Fruit fly (Drosophila melanogaster) whole organism, embryonic: ENCODE data around the gene CG11470.

Experiments used
- Abd-B ChIP-seq: fragments of 200-800 bp; sonication (Bioruptor generic); optimal IDR thresholded peaks from 2 replicates; lab custom pipeline; 2018; ENCODE audit warnings: missing biosample characterization, mild to moderate bottlenecking, missing genetic modification characterization, moderate library complexity
- Aef1 ChIP-seq: fragments of 200-800 bp; sonication (Bioruptor generic); IDR thresholded peaks from 3 replicates; pipeline ENCODE4 v1.3.6; 2022; ENCODE audit warnings: missing biosample characterization, missing genetic modification characterization
- Blimp-1 ChIP-seq: fragments of 200-800 bp; sonication (Bioruptor generic); optimal IDR thresholded peaks from 3 replicates; lab custom pipeline; 2018; ENCODE audit warnings: missing biosample characterization, missing genetic modification characterization, mild to moderate bottlenecking, moderate library complexity, missing genetic modification reagents
- CG10267 ChIP-seq: fragments of 200-800 bp; sonication (Bioruptor generic); optimal IDR thresholded peaks from 2 replicates; lab custom pipeline; 2018; ENCODE audit warnings: missing biosample characterization, mild to moderate bottlenecking, missing genetic modification characterization, moderate library complexity
- CG10979 ChIP-seq: fragments of 200-800 bp; sonication (Bioruptor generic); optimal IDR thresholded peaks from 2 replicates; lab custom pipeline; 2018; ENCODE audit warnings: missing biosample characterization, mild to moderate bottlenecking, missing genetic modification characterization, moderate library complexity
- CG11456 ChIP-seq: fragments of 200-800 bp; sonication (Bioruptor generic); IDR thresholded peaks from 3 replicates; pipeline ENCODE4 v1.3.6; 2022; ENCODE audit warnings: missing biosample characterization, missing genetic modification characterization
- CG14014 ChIP-seq: fragments of 200-800 bp; sonication (Bioruptor generic); IDR thresholded peaks from 2 replicates; pipeline ENCODE4 v1.3.6; 2022; ENCODE audit warnings: missing biosample characterization, missing genetic modification characterization
- CG14710 ChIP-seq: fragments of 200-800 bp; sonication (Bioruptor generic); optimal IDR thresholded peaks from 3 replicates; lab custom pipeline; 2019; ENCODE audit warnings: missing biosample characterization, mild to moderate bottlenecking, missing genetic modification characterization, moderate library complexity
- CG15696 ChIP-seq: fragments of 200-800 bp; sonication (Bioruptor generic); optimal IDR thresholded peaks from 2 replicates; lab custom pipeline; 2019; ENCODE audit warnings: missing biosample characterization, mild to moderate bottlenecking, missing genetic modification characterization, moderate library complexity
- CG1603 ChIP-seq: fragments of 200-800 bp; sonication (Bioruptor generic); optimal IDR thresholded peaks from 2 replicates; lab custom pipeline; 2019; ENCODE audit warnings: missing biosample characterization, mild to moderate bottlenecking, missing genetic modification characterization, moderate library complexity
- CG1647 ChIP-seq: fragments of 200-800 bp; sonication (Bioruptor generic); optimal IDR thresholded peaks from 3 replicates; lab custom pipeline; 2016; ENCODE audit warnings: missing biosample characterization, missing genetic modification characterization
- CG18262 ChIP-seq: fragments of 200-800 bp; optimal IDR thresholded peaks from 3 replicates; lab custom pipeline; 2019; ENCODE audit warnings: missing biosample characterization, mild to moderate bottlenecking, missing genetic modification characterization, moderate library complexity
- CG18599 ChIP-seq: fragments of 200-800 bp; sonication (Bioruptor generic); optimal IDR thresholded peaks from 3 replicates; lab custom pipeline; 2017; ENCODE audit warnings: missing biosample characterization, missing genetic modification characterization, mild to moderate bottlenecking, moderate library complexity, missing genetic modification reagents
- CG2202 ChIP-seq: fragments of 200-800 bp; sonication (Bioruptor generic); optimal IDR thresholded peaks from 2 replicates; lab custom pipeline; 2018; ENCODE audit warnings: missing biosample characterization, mild to moderate bottlenecking, missing genetic modification characterization
- CG2712 ChIP-seq: fragments of 200-800 bp; optimal IDR thresholded peaks from 3 replicates; lab custom pipeline; 2019; ENCODE audit warnings: missing biosample characterization, mild to moderate bottlenecking, missing genetic modification characterization, moderate library complexity
- CG30020 ChIP-seq: fragments of 200-800 bp; optimal IDR thresholded peaks from 2 replicates; lab custom pipeline; 2019; ENCODE audit warnings: missing biosample characterization, mild to moderate bottlenecking, missing genetic modification characterization, moderate library complexity
- CG30403 ChIP-seq: fragments of 200-800 bp; sonication (Bioruptor generic); optimal IDR thresholded peaks from 3 replicates; lab custom pipeline; 2016; ENCODE audit warnings: missing biosample characterization, missing genetic modification characterization
- CG33557 ChIP-seq: fragments of 200-800 bp; sonication (Bioruptor generic); optimal IDR thresholded peaks from 2 replicates; lab custom pipeline; 2019; ENCODE audit warnings: missing biosample characterization, mild to moderate bottlenecking, missing genetic modification characterization, moderate library complexity
- CG4707 ChIP-seq: fragments of 200-800 bp; sonication (Bioruptor generic); optimal IDR thresholded peaks from 2 replicates; lab custom pipeline; 2018; ENCODE audit warnings: missing biosample characterization, mild to moderate bottlenecking, missing genetic modification characterization, moderate library complexity
- CG7839 ChIP-seq: fragments of 200-800 bp; sonication (Bioruptor generic); optimal IDR thresholded peaks from 3 replicates; lab custom pipeline; 2018; ENCODE audit warnings: missing biosample characterization, mild to moderate bottlenecking, missing genetic modification characterization, moderate library complexity
- CG8388 ChIP-seq: fragments of 200-800 bp; sonication (Bioruptor generic); optimal IDR thresholded peaks from 2 replicates; lab custom pipeline; 2019; ENCODE audit warnings: missing biosample characterization, mild to moderate bottlenecking, missing genetic modification characterization, moderate library complexity
- CG8924 ChIP-seq: fragments of 200-800 bp; optimal IDR thresholded peaks from 3 replicates; lab custom pipeline; 2019; ENCODE audit warnings: missing biosample characterization, mild to moderate bottlenecking, missing genetic modification characterization, moderate library complexity
- CG9727 ChIP-seq: fragments of 200-800 bp; sonication (Bioruptor generic); optimal IDR thresholded peaks from 3 replicates; lab custom pipeline; 2017; ENCODE audit warnings: missing biosample characterization, mild to moderate bottlenecking, missing genetic modification characterization
- Chrac-16 ChIP-seq: fragments of 200-800 bp; sonication (Bioruptor generic); optimal IDR thresholded peaks from 3 replicates; lab custom pipeline; 2016; ENCODE audit warnings: missing biosample characterization, missing genetic modification characterization
- D ChIP-seq, 2 experiments: fragments of 200-800 bp in 1 of 2; fragments of >200 bp in 1 of 2; sonication (Bioruptor generic) in 1 of 2; optimal IDR thresholded peaks; 2 replicates in 1 of 2; 3 replicates in 1 of 2; lab custom pipeline; 2017; ENCODE audit warnings: mild to moderate bottlenecking in 1 of 2, missing biosample characterization in 1 of 2, missing genetic modification characterization in 1 of 2, missing genetic modification reagents in 1 of 2
- D19A ChIP-seq: fragments of 200-800 bp; optimal IDR thresholded peaks from 3 replicates; lab custom pipeline; 2019; ENCODE audit warnings: missing biosample characterization, mild to moderate bottlenecking, missing genetic modification characterization, moderate library complexity
- Drgx ChIP-seq: fragments of 200-800 bp; sonication (Bioruptor generic); IDR thresholded peaks from 2 replicates; pipeline ENCODE4 v1.3.6; 2022; ENCODE audit warnings: missing biosample characterization, missing genetic modification characterization
- Tbp ChIP-seq: fragments of >200 bp; optimal IDR thresholded peaks from 2 replicates; lab custom pipeline; 2018; ENCODE audit warnings: missing biosample characterization, missing genetic modification characterization
- Xrp1 ChIP-seq: fragments of 200-800 bp; sonication (Bioruptor generic); IDR thresholded peaks from 2 replicates; pipeline ENCODE4 v1.3.6; 2022; ENCODE audit warnings: missing biosample characterization, missing genetic modification characterization
- ac ChIP-seq: fragments of 200-800 bp; sonication (Bioruptor generic); optimal IDR thresholded peaks from 3 replicates; lab custom pipeline; 2017; ENCODE audit warnings: missing biosample characterization, mild to moderate bottlenecking, missing genetic modification characterization
- br ChIP-seq: fragments of >200 bp; optimal IDR thresholded peaks from 2 replicates; lab custom pipeline; 2017
- da ChIP-seq: fragments of 200-800 bp; sonication (Bioruptor generic); optimal IDR thresholded peaks from 2 replicates; lab custom pipeline; 2016; ENCODE audit warnings: missing biosample characterization, missing genetic modification characterization
- ems ChIP-seq: fragments of 200-800 bp; sonication (Bioruptor generic); optimal IDR thresholded peaks from 3 replicates; lab custom pipeline; 2016; ENCODE audit warnings: missing biosample characterization, missing genetic modification characterization
- fd102C ChIP-seq: fragments of 200-800 bp; sonication (Bioruptor generic); optimal IDR thresholded peaks from 2 replicates; lab custom pipeline; 2018; ENCODE audit warnings: missing biosample characterization, mild to moderate bottlenecking, missing genetic modification characterization, moderate library complexity
- gcm ChIP-seq: fragments of 200-800 bp; sonication (Bioruptor generic); optimal IDR thresholded peaks from 2 replicates; lab custom pipeline; 2019; ENCODE audit warnings: missing biosample characterization, mild to moderate bottlenecking, missing genetic modification characterization, moderate library complexity
- gcm2 ChIP-seq: fragments of 200-800 bp; sonication (Bioruptor generic); optimal IDR thresholded peaks from 2 replicates; lab custom pipeline; 2016; ENCODE audit warnings: missing biosample characterization, missing genetic modification characterization
- gem ChIP-seq: fragments of 200-800 bp; sonication (Bioruptor generic); optimal IDR thresholded peaks from 2 replicates; lab custom pipeline; 2019; ENCODE audit warnings: missing biosample characterization, mild to moderate bottlenecking, missing genetic modification characterization, moderate library complexity
- grn ChIP-seq: fragments of 200-800 bp; sonication (Bioruptor generic); optimal IDR thresholded peaks from 3 replicates; lab custom pipeline; 2017; ENCODE audit warnings: missing biosample characterization, missing genetic modification characterization
- hkb ChIP-seq, 2 experiments: fragments of 200-800 bp in 1 of 2; fragments of >200 bp in 1 of 2; sonication (Bioruptor generic) in 1 of 2; IDR thresholded peaks in 1 of 2; optimal IDR thresholded peaks in 1 of 2; 2 replicates each; pipeline versions ENCODE4 v1.3.6 to Lab custom; 2017 to 2022; ENCODE audit warnings: missing biosample characterization in 1 of 2, missing genetic modification characterization in 1 of 2
- jumu ChIP-seq: fragments of 200-800 bp; sonication (Bioruptor generic); optimal IDR thresholded peaks from 3 replicates; lab custom pipeline; 2016; ENCODE audit warnings: missing biosample characterization, missing genetic modification characterization
- lola ChIP-seq, 3 experiments: fragments of >200 bp in 2 of 3; fragments of 200-800 bp in 1 of 3; sonication (Bioruptor generic) in 1 of 3; optimal IDR thresholded peaks; 2 replicates each; lab custom pipeline; 2017 to 2019; ENCODE audit warnings: missing biosample characterization in 3 of 3, missing genetic modification characterization in 3 of 3, mild to moderate bottlenecking in 1 of 3, moderate library complexity in 1 of 3
- nmo ChIP-seq: fragments of 200-800 bp; sonication (Bioruptor generic); optimal IDR thresholded peaks from 2 replicates; lab custom pipeline; 2018; ENCODE audit warnings: missing biosample characterization, mild to moderate bottlenecking, missing genetic modification characterization, moderate library complexity
- phol ChIP-seq: fragments of 200-800 bp; sonication (Bioruptor generic); optimal IDR thresholded peaks from 3 replicates; lab custom pipeline; 2018; ENCODE audit warnings: missing biosample characterization, mild to moderate bottlenecking, missing genetic modification characterization, moderate library complexity
- row ChIP-seq: fragments of 200-800 bp; sonication (Bioruptor generic); IDR thresholded peaks from 3 replicates; pipeline ENCODE4 v1.3.6; 2022; ENCODE audit warnings: missing biosample characterization, missing genetic modification characterization
- sc ChIP-seq, 3 experiments: fragments of >200 bp in 2 of 3; fragments of 200-800 bp in 1 of 3; sonication (Bioruptor generic) in 1 of 3; optimal IDR thresholded peaks; 2 replicates in 2 of 3; 3 replicates in 1 of 3; lab custom pipeline; 2017; ENCODE audit warnings: mild to moderate bottlenecking in 1 of 3, missing biosample characterization in 1 of 3, missing genetic modification characterization in 1 of 3, missing genetic modification reagents in 1 of 3
- trem ChIP-seq: fragments of 200-800 bp; optimal IDR thresholded peaks from 3 replicates; lab custom pipeline; 2019; ENCODE audit warnings: missing biosample characterization, mild to moderate bottlenecking, missing genetic modification characterization, moderate library complexity
- zfh1 ChIP-seq: fragments of 200-800 bp; sonication (Bioruptor generic); IDR thresholded peaks from 3 replicates; pipeline ENCODE4 v1.3.6; 2022; ENCODE audit warnings: missing biosample characterization, missing genetic modification characterization

The CG11470 gene

dm6 chr3R:29540948-29541741, 48.4 kb downstream of the CG11470 start (continued):
- TF ChIP-seq ac (GFP tag; lab: Kevin White, UChicago) (peak; percentile 40), CG1647 (GFP tag; lab: Kevin White, UChicago) (no peak), CG14014 (GFP tag; lab: Robert Waterston, UW) (no peak), CG11456 (GFP tag; lab: Robert Waterston, UW) (no peak), Drgx (GFP tag; lab: Robert Waterston, UW) (no peak), Abd-B (GFP tag; lab: Kevin White, UChicago) (no peak), lola (GFP tag; optimal IDR thresholded peaks at IDR 0.05; lab: Kevin White, UChicago) (peak in 1 of 3 experiments; percentile 61), hkb (optimal IDR thresholded peaks at IDR 0.05; lab: Kevin White, UChicago) (no peak), hkb (GFP tag; IDR thresholded peaks at IDR 0.05; lab: Robert Waterston, UW) (no peak), D19A (tag; lab: Kevin White, UChicago) (peak; percentile 28), gem (peak; percentile 49), CG8388 (peak; percentile 15), nmo (GFP tag; lab: Kevin White, UChicago) (peak; percentile 20), zfh1 (0 out of 3 replicates have a peak, but pooled peaks have one; percentile 42), CG2202 (tag; lab: Kevin White, UChicago) (peak; percentile 20), CG10267 (tag; lab: Kevin White, UChicago) (peak; percentile 57), CG30020 (no peak), row (peak; percentile 47; the same call in 2 of the 3 replicates), CG4707 (GFP tag; lab: Kevin White, UChicago) (no peak), trem (tag; lab: Kevin White, UChicago) (peak; percentile 37), CG33557 (GFP tag; lab: Kevin White, UChicago) (peak; percentile 23), CG8924 (peak; percentile 41), gcm2 (no peak), Chrac-16 (GFP tag; lab: Kevin White, UChicago) (peak; percentile 16), CG2712 (tag; lab: Kevin White, UChicago) (peak; percentile 58), sc (optimal IDR thresholded peaks at IDR 0.05; lab: Kevin White, UChicago) (no peak), sc (GFP tag; optimal IDR thresholded peaks at IDR 0.05; lab: Kevin White, UChicago) (peak; percentile 19), br (lab: Kevin White, UChicago) (no peak), CG7839 (tag; lab: Kevin White, UChicago) (peak; percentile 30), D (optimal IDR thresholded peaks at IDR 0.05; lab: Kevin White, UChicago) (no peak), D (GFP tag; optimal IDR thresholded peaks at IDR 0.05; lab: Kevin White, UChicago) (peak; percentile 41), CG1603 (tag; lab: Kevin White, UChicago) (peak; percentile 4), Blimp-1 (GFP tag; lab: Kevin White, UChicago) (peak; percentile 3), CG15696 (tag; lab: Kevin White, UChicago) (peak; percentile 70), fd102C (GFP tag; lab: Kevin White, UChicago) (peak; percentile 31), da (GFP tag; lab: Kevin White, UChicago) (no peak), CG10979 (tag; lab: Kevin White, UChicago) (peak; percentile 71), CG30403 (GFP tag; lab: Kevin White, UChicago) (no peak), grn (GFP tag; lab: Kevin White, UChicago) (no peak), jumu (GFP tag; lab: Kevin White, UChicago) (no peak), Tbp (GFP tag; lab: Kevin White, UChicago) (no peak), gcm (GFP tag; lab: Kevin White, UChicago) (peak; percentile 16), ems (no peak), CG18599 (GFP tag; lab: Kevin White, UChicago) (no peak), Xrp1 (peak; percentile 62; the same call in 1 of the 2 replicates), CG14710 (tag; lab: Kevin White, UChicago) (peak; percentile 51), CG18262 (peak; percentile 64), Aef1 (no peak), CG9727 (GFP tag; lab: Kevin White, UChicago) (peak; percentile 71), phol (tag; lab: Kevin White, UChicago) (peak; percentile 39)
